Worm (Caenorhabditis elegans) whole organism, late embryonic: ENCODE measurements around the gene F44G4.7.
A peak's percentile ranks its signal among the peaks of the same experiment; 100 is the strongest.

ENCODE experiments used
- F13H6.1 ChIP-seq: sonication (generic microtip); optimal IDR thresholded peaks from 2 replicates; lab custom pipeline; 2016; ENCODE audit warnings: missing genetic modification characterization, missing compliant biosample characterization
- K09A11.1 ChIP-seq: sonication (generic microtip); optimal IDR thresholded peaks from 2 replicates; lab custom pipeline; 2017; ENCODE audit warnings: antibody characterized with exemption, mild to moderate bottlenecking, missing genetic modification characterization, missing compliant biosample characterization; ENCODE audit not compliant: insufficient read depth
- T23F11.4 ChIP-seq: fragments of 200-800 bp; sonication (Bioruptor generic); optimal IDR thresholded peaks from 2 replicates; lab custom pipeline; 2018; ENCODE audit warnings: mild to moderate bottlenecking, missing genetic modification characterization, missing compliant biosample characterization
- ama-1 ChIP-seq: fragments of 150-350 bp; optimal IDR thresholded peaks from 2 replicates; lab custom pipeline; 2014
- ceh-14 ChIP-seq: sonication (generic microtip); optimal IDR thresholded peaks from 2 replicates; lab custom pipeline; 2016; ENCODE audit warnings: missing genotype, missing genetic modification characterization, missing compliant biosample characterization
- ceh-18 ChIP-seq: sonication (generic microtip); optimal IDR thresholded peaks from 2 replicates; lab custom pipeline; 2016; ENCODE audit warnings: missing genetic modification characterization, missing compliant biosample characterization
- ceh-22 ChIP-seq: sonication (generic microtip); optimal IDR thresholded peaks from 2 replicates; lab custom pipeline; 2017; ENCODE audit warnings: missing biosample characterization, missing genetic modification characterization
- ceh-24 ChIP-seq: sonication (generic microtip); optimal IDR thresholded peaks from 2 replicates; lab custom pipeline; 2016; ENCODE audit warnings: mild to moderate bottlenecking, missing genetic modification characterization, missing compliant biosample characterization
- ceh-30 ChIP-seq: fragments of 150-350 bp; optimal IDR thresholded peaks from 2 replicates; lab custom pipeline; 2014; ENCODE audit warnings: missing biosample characterization, missing genetic modification characterization
- ceh-34 ChIP-seq: sonication (generic microtip); optimal IDR thresholded peaks from 2 replicates; lab custom pipeline; 2016; ENCODE audit warnings: mild to moderate bottlenecking, missing genetic modification characterization, missing compliant biosample characterization
- ceh-48 ChIP-seq: sonication (generic microtip); optimal IDR thresholded peaks from 2 replicates; lab custom pipeline; 2016; ENCODE audit warnings: missing genetic modification characterization, inconsistent platforms, missing compliant biosample characterization
- ceh-9 ChIP-seq: sonication (generic microtip); optimal IDR thresholded peaks from 2 replicates; lab custom pipeline; 2016; ENCODE audit warnings: mild to moderate bottlenecking, missing genetic modification characterization, inconsistent platforms, missing compliant biosample characterization
- che-1 ChIP-seq: sonication (generic microtip); optimal IDR thresholded peaks from 2 replicates; lab custom pipeline; 2016; ENCODE audit warnings: mild to moderate bottlenecking, missing genetic modification characterization, missing compliant biosample characterization
- dmd-4 ChIP-seq: sonication (generic microtip); optimal IDR thresholded peaks from 2 replicates; lab custom pipeline; 2016; ENCODE audit warnings: borderline replicate concordance, missing genetic modification characterization, missing compliant biosample characterization
- dve-1 ChIP-seq: sonication (generic microtip); optimal IDR thresholded peaks from 2 replicates; lab custom pipeline; 2017; ENCODE audit warnings: antibody characterized with exemption, mild to moderate bottlenecking, missing genetic modification characterization, missing compliant biosample characterization
- elt-2 ChIP-seq: sonication (generic microtip); optimal IDR thresholded peaks from 2 replicates; lab custom pipeline; 2016; ENCODE audit warnings: missing genetic modification reagents, missing genetic modification characterization, missing compliant biosample characterization
- eyg-1 ChIP-seq: sonication (generic microtip); optimal IDR thresholded peaks from 2 replicates; lab custom pipeline; 2016; ENCODE audit warnings: missing genotype, missing genetic modification characterization, missing compliant biosample characterization
- fax-1 ChIP-seq: sonication (generic microtip); optimal IDR thresholded peaks from 2 replicates; lab custom pipeline; 2016; ENCODE audit warnings: missing genotype, missing genetic modification characterization, missing compliant biosample characterization
- fkh-6 ChIP-seq: sonication (generic microtip); optimal IDR thresholded peaks from 2 replicates; lab custom pipeline; 2016; ENCODE audit warnings: missing genetic modification characterization, missing compliant biosample characterization
- hlh-30 ChIP-seq: sonication (generic microtip); optimal IDR thresholded peaks from 2 replicates; lab custom pipeline; 2017; ENCODE audit warnings: antibody characterized with exemption, missing genetic modification characterization, missing compliant biosample characterization; ENCODE audit not compliant: insufficient read depth
- hlh-6 ChIP-seq: sonication (generic microtip); optimal IDR thresholded peaks from 2 replicates; lab custom pipeline; 2016; ENCODE audit warnings: missing genotype, missing genetic modification characterization, missing compliant biosample characterization
- hlh-8 ChIP-seq: sonication (generic microtip); optimal IDR thresholded peaks from 2 replicates; lab custom pipeline; 2016; ENCODE audit warnings: missing genotype, missing genetic modification characterization, missing compliant biosample characterization
- lim-6 ChIP-seq: sonication (generic microtip); optimal IDR thresholded peaks from 2 replicates; lab custom pipeline; 2016; ENCODE audit warnings: missing genetic modification characterization, missing compliant biosample characterization
- madf-2 ChIP-seq: sonication (generic microtip); optimal IDR thresholded peaks from 2 replicates; lab custom pipeline; 2017; ENCODE audit warnings: missing genetic modification characterization, missing compliant biosample characterization
- npax-4 ChIP-seq: sonication (generic microtip); optimal IDR thresholded peaks from 2 replicates; lab custom pipeline; 2016; ENCODE audit warnings: missing genetic modification characterization, missing compliant biosample characterization
- odd-2 ChIP-seq: sonication (generic microtip); optimal IDR thresholded peaks from 2 replicates; lab custom pipeline; 2017; ENCODE audit warnings: antibody characterized with exemption, mild to moderate bottlenecking, missing genetic modification characterization, missing compliant biosample characterization
- pag-3 ChIP-seq: sonication (generic microtip); optimal IDR thresholded peaks from 2 replicates; lab custom pipeline; 2016; ENCODE audit warnings: missing compliant biosample characterization, missing genetic modification characterization, borderline replicate concordance
- pax-1 ChIP-seq: fragments of 150-350 bp; optimal IDR thresholded peaks from 2 replicates; lab custom pipeline; 2014; ENCODE audit warnings: missing biosample characterization, missing genetic modification characterization
- pha-2 ChIP-seq: sonication (generic microtip); optimal IDR thresholded peaks from 2 replicates; lab custom pipeline; 2017; ENCODE audit warnings: mild to moderate bottlenecking, missing genetic modification characterization, missing compliant biosample characterization
- pha-4 ChIP-seq: fragments of 150-350 bp; optimal IDR thresholded peaks from 2 replicates; lab custom pipeline; 2018; ENCODE audit warnings: missing biosample characterization, missing genetic modification reagents, missing genetic modification characterization
- pqm-1 ChIP-seq: sonication (generic microtip); optimal IDR thresholded peaks from 2 replicates; lab custom pipeline; 2016; ENCODE audit warnings: missing genetic modification characterization, missing compliant biosample characterization
- ref-2 ChIP-seq: sonication (generic microtip); optimal IDR thresholded peaks from 2 replicates; lab custom pipeline; 2016; ENCODE audit warnings: missing genetic modification characterization, missing compliant biosample characterization
- sox-2 ChIP-seq: fragments of 200-800 bp; sonication (Bioruptor generic); IDR thresholded peaks from 2 replicates; pipeline ENCODE4 v1.3.6; 2022; ENCODE audit warnings: missing genetic modification reagents, missing genetic modification characterization, missing compliant biosample characterization
- sox-4 ChIP-seq: sonication (generic microtip); optimal IDR thresholded peaks from 2 replicates; lab custom pipeline; 2017; ENCODE audit warnings: mild to moderate bottlenecking, missing genetic modification characterization, inconsistent platforms, missing compliant biosample characterization
- syd-9 ChIP-seq: sonication (generic microtip); optimal IDR thresholded peaks from 2 replicates; lab custom pipeline; 2016; ENCODE audit warnings: mild to moderate bottlenecking, missing genetic modification characterization, moderate library complexity, missing compliant biosample characterization
- tbx-2 ChIP-seq: sonication (generic microtip); optimal IDR thresholded peaks from 2 replicates; lab custom pipeline; 2016; ENCODE audit warnings: missing genetic modification characterization, missing compliant biosample characterization
- unc-42 ChIP-seq: sonication (generic microtip); optimal IDR thresholded peaks from 2 replicates; lab custom pipeline; 2016; ENCODE audit warnings: missing genotype, missing genetic modification characterization, missing compliant biosample characterization
- unc-55 ChIP-seq: sonication (generic microtip); optimal IDR thresholded peaks from 2 replicates; lab custom pipeline; 2017; ENCODE audit warnings: missing biosample characterization, missing genetic modification reagents, missing genetic modification characterization
- zip-5 ChIP-seq: sonication (generic microtip); optimal IDR thresholded peaks from 2 replicates; lab custom pipeline; 2016; ENCODE audit warnings: missing genetic modification characterization, missing compliant biosample characterization

F44G4.7 gene

ce11 chrII:9054604-9055003 lies 49.6 kb upstream of the F44G4.7 start, which contains the start of gene chmp-7 (continued):
- TF ChIP-seq ceh-9: no peak
- peak; percentile 54 for TF ChIP-seq ceh-14 (tag; lab: Kevin White, UChicago)
- TF ChIP-seq pqm-1: no peak
- peak; percentile 68 for TF ChIP-seq ref-2 (tag; lab: Kevin White, UChicago)
- TF ChIP-seq hlh-8 (tag; lab: Kevin White, UChicago): no peak
- TF ChIP-seq pax-1 (tag; lab: Kevin White, UChicago): peak; percentile 53
- peak; percentile 8 for TF ChIP-seq tbx-2 (tag; lab: Kevin White, UChicago)
- no peak for TF ChIP-seq elt-2
- no peak for TF ChIP-seq pha-4 (tag; lab: Kevin White, UChicago)
- TF ChIP-seq che-1 (tag; lab: Kevin White, UChicago): no peak
- TF ChIP-seq F13H6.1 (tag; lab: Kevin White, UChicago): peak; percentile 2
- TF ChIP-seq pag-3 (tag; lab: Kevin White, UChicago): no peak
- TF ChIP-seq sox-2 (GFP tag; lab: Robert Waterston, UW): no peak
- no peak for TF ChIP-seq dmd-4 (tag; lab: Kevin White, UChicago)
- no peak for TF ChIP-seq odd-2 (tag; lab: Kevin White, UChicago)
- no peak for TF ChIP-seq pha-2
- no peak for TF ChIP-seq sox-4 (tag; lab: Kevin White, UChicago)
- TF ChIP-seq ceh-22 (tag; lab: Kevin White, UChicago): no peak
- no peak for TF ChIP-seq fkh-6

- no peak for TF ChIP-seq hlh-6 (tag; lab: Kevin White, UChicago)
- no peak for TF ChIP-seq ceh-34 (tag; lab: Kevin White, UChicago)
- TF ChIP-seq lim-6 (tag; lab: Kevin White, UChicago): no peak
- no peak for TF ChIP-seq che-1 (tag; lab: Kevin White, UChicago)
- no peak for TF ChIP-seq fkh-6
- TF ChIP-seq pag-3 (tag; lab: Kevin White, UChicago): no peak
- no peak for TF ChIP-seq ceh-48 (tag; lab: Kevin White, UChicago)
- TF ChIP-seq K09A11.1 (tag; lab: Kevin White, UChicago): no peak
- TF ChIP-seq zip-5 (tag; lab: Kevin White, UChicago): no peak
- no peak for TF ChIP-seq ceh-24
- TF ChIP-seq unc-55 (GFP tag; lab: Kevin White, UChicago): no peak
- no peak for TF ChIP-seq madf-2 (tag; lab: Kevin White, UChicago)
These were observed 48.6 kb upstream of the F44G4.7 start, which contains the start of gene T24B8.7 for ce11 chrII:9053564-9053963. Gene T24B8.7, minus strand, starts transcription at chrII:9053664.

- TF ChIP-seq ama-1 (lab: Kevin White, UChicago) (no peak), hlh-6 (tag; lab: Kevin White, UChicago) (no peak), unc-42 (tag; lab: Kevin White, UChicago) (no peak), pag-3 (tag; lab: Kevin White, UChicago) (no peak), ref-2 (tag; lab: Kevin White, UChicago) (no peak), dmd-4 (tag; lab: Kevin White, UChicago) (no peak), fax-1 (tag; lab: Kevin White, UChicago) (no peak), T23F11.4 (GFP tag; lab: Kevin White, UChicago) (no peak), ceh-18 (no peak), npax-4 (tag; lab: Kevin White, UChicago) (no peak), eyg-1 (no peak), syd-9 (tag; lab: Kevin White, UChicago) (no peak), dve-1 (tag; lab: Kevin White, UChicago) (no peak), zip-5 (tag; lab: Kevin White, UChicago) (no peak), hlh-30 (no peak), ceh-30 (tag; lab: Kevin White, UChicago) (no peak), ceh-34 (tag; lab: Kevin White, UChicago) (no peak)
These were observed 37.1 kb upstream of the F44G4.7 start for ce11 chrII:9042059-9042458.
